Worm (Caenorhabditis elegans) whole organism, L3 larva: Measurements from ENCODE around the gene ZC196.9.

ENCODE experiments used
- elt-2 ChIP-seq: sonication (generic microtip); optimal IDR thresholded peaks from 2 replicates; lab custom pipeline; 2016; ENCODE audit warnings: missing genetic modification reagents, mild to moderate bottlenecking, missing genetic modification characterization, missing compliant biosample characterization
- mdl-1 ChIP-seq: fragments of 150-350 bp; optimal IDR thresholded peaks from 2 replicates; lab custom pipeline; 2014; ENCODE audit warnings: missing biosample characterization, missing genetic modification characterization
- mml-1 ChIP-seq: fragments of 150-350 bp; sonication (generic microtip); optimal IDR thresholded peaks from 3 replicates; lab custom pipeline; 2014; ENCODE audit warnings: missing biosample characterization, missing genetic modification characterization
- nhr-237 ChIP-seq: fragments of 150-350 bp; optimal IDR thresholded peaks from 2 replicates; lab custom pipeline; 2014; ENCODE audit warnings: missing biosample characterization, missing genetic modification characterization
- sea-2 ChIP-seq: fragments of 150-350 bp; sonication (generic microtip); optimal IDR thresholded peaks from 4 replicates; lab custom pipeline; 2014; ENCODE audit warnings: missing biosample characterization, missing genetic modification reagents, missing genetic modification characterization
- skn-1 ChIP-seq: fragments of 150-350 bp; optimal IDR thresholded peaks from 2 replicates; lab custom pipeline; 2014; ENCODE audit warnings: missing biosample characterization, missing genetic modification characterization
- zag-1 ChIP-seq: fragments of 150-350 bp; optimal IDR thresholded peaks from 2 replicates; lab custom pipeline; 2014; ENCODE audit warnings: missing biosample characterization, missing genetic modification characterization

ce11 chrV:8767041-8767440 is 40.1 kb upstream of the ZC196.9 start:
- TF ChIP-seq nhr-237 (no peak), skn-1 (tag; lab: Kevin White, UChicago) (no peak), elt-2 (no peak), sea-2 (no peak), zag-1 (tag; lab: Kevin White, UChicago) (no peak), mml-1 (tag; lab: Kevin White, UChicago) (no peak), mdl-1 (no peak)
